Worm (Caenorhabditis elegans): ENCODE data around the gene mpst-4.

DNA sequence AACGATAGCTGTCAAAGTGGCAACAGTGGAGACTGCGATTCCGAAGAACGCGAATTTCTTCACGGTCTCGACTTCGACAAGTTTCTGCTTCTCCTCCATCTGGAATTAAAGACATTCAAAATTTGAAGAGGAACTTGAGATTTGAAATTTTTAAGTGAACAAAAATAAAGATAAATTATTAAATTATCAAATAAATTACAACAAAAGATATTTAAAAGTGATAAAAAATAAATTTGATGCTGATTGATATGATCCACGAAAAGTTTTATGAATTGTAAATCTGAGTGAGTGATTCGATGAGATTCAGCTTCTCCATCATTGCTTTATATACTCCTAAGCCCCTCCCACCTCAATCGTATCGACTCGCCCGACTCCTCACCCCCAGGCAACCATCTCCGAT lies 4.2 kb upstream of the mpst-4 start, which contains the start of gene col-17:
- TF ChIP-seq unc-86 (tag; optimal IDR thresholded peaks at IDR 0.05) (no peak), unc-62 (GFP tag; optimal IDR thresholded peaks at IDR 0.05) (no peak), elt-3 (tag; optimal IDR thresholded peaks at IDR 0.05) (no peak), blmp-1 (tag; optimal IDR thresholded peaks at IDR 0.05) (no peak)

Measured in whole organism, L1 larva.